Worm (Caenorhabditis elegans): ENCODE data around the gene K07H8.7.

DNA sequence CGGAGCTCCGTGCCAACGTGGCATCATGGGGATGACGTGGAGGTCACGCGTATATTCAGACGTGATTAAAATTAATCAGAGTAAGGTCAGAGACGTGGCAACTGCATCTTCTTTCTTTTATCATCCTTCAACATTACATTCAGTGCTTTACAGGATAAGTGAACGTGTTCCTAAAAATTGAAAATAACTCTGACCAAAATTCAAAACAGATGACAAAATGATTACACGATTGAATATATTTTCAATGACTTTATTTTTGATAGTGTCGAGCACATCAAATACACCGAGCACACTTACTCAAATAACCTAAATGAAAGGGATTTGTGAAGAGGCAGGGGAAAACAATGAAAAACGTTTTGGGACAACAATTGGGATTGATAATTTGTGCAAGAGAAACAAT is 26.5 kb upstream of the K07H8.7 start, which contains the start of gene K07H8.9:
- TF ChIP-seq tra-4 (tag; optimal IDR thresholded peaks at IDR 0.05): no peak
- no peak for TF ChIP-seq F13C5.2 (tag; optimal IDR thresholded peaks at IDR 0.05)
- TF ChIP-seq ceh-36 (tag; optimal IDR thresholded peaks at IDR 0.05): no peak
- no peak for TF ChIP-seq ama-1 (optimal IDR thresholded peaks at IDR 0.05)
- TF ChIP-seq ets-7 (tag; optimal IDR thresholded peaks at IDR 0.05): no peak
